Worm (Caenorhabditis elegans): ENCODE measurements around the gene F22F4.5.

Gene F22F4.5

ce11 chrX:5984581-5985039 is 8.1 kb downstream of the F22F4.5 start, which contains the start of gene klp-13 (continued):
- TF ChIP-seq nhr-47 (tag; optimal IDR thresholded peaks at IDR 0.05): peak; percentile 91
- peak; percentile 85 for TF ChIP-seq pax-3 (tag; optimal IDR thresholded peaks at IDR 0.05)

ce11 chrX:5983267-5983666 is 9.4 kb downstream of the F22F4.5 start:
- TF ChIP-seq pag-3 (tag; optimal IDR thresholded peaks at IDR 0.05; ENCODE audit: borderline replicate concordance, insufficient read depth) (no peak), skn-1 (tag; optimal IDR thresholded peaks at IDR 0.05) (no peak), fkh-10 (GFP tag; optimal IDR thresholded peaks at IDR 0.05) (peak; percentile 82)

- TF ChIP-seq nhr-90 (tag; optimal IDR thresholded peaks at IDR 0.05; ENCODE audit: poor library complexity) (no peak), nhr-71 (tag; optimal IDR thresholded peaks at IDR 0.05) (peak; percentile 44), isw-1 (GFP tag; IDR thresholded peaks at IDR 0.05) (no peak), nhr-85 (tag) (no peak), lir-3 (tag; optimal IDR thresholded peaks at IDR 0.05; ENCODE audit: poor library complexity) (no peak), ces-1 (GFP tag; optimal IDR thresholded peaks at IDR 0.05) (no peak), hlh-4 (tag; optimal IDR thresholded peaks at IDR 0.05) (no peak), ztf-4 (tag; optimal IDR thresholded peaks at IDR 0.05) (no peak), irx-1 (tag; optimal IDR thresholded peaks at IDR 0.05) (no peak), unc-98 (GFP tag; IDR thresholded peaks at IDR 0.05) (no peak), rnt-1 (tag; optimal IDR thresholded peaks at IDR 0.05) (peak; percentile 21), unc-62 (GFP tag; optimal IDR thresholded peaks at IDR 0.05) (no peak), skn-1 (tag; optimal IDR thresholded peaks at IDR 0.05) (no peak), ceh-88 (GFP tag; IDR thresholded peaks at IDR 0.05) (no peak), nhr-28 (tag; optimal IDR thresholded peaks at IDR 0.05) (no peak), alr-1 (tag; optimal IDR thresholded peaks at IDR 0.05; ENCODE audit: borderline replicate concordance) (no peak), unc-86 (tag; optimal IDR thresholded peaks at IDR 0.05) (no peak), Y116A8C.19 (tag; optimal IDR thresholded peaks at IDR 0.05; ENCODE audit: borderline replicate concordance) (no peak), snu-23 (GFP tag; optimal IDR thresholded peaks at IDR 0.05) (peak; percentile 15), unc-30 (tag; optimal IDR thresholded peaks at IDR 0.05) (no peak), sox-4 (tag; optimal IDR thresholded peaks at IDR 0.05) (no peak), efl-3 (GFP tag; optimal IDR thresholded peaks at IDR 0.05) (no peak), C34B4.2 (tag; optimal IDR thresholded peaks at IDR 0.05) (no peak), nhr-11 (tag; optimal IDR thresholded peaks at IDR 0.05) (no peak), ceh-63 (GFP tag; optimal IDR thresholded peaks at IDR 0.05) (no peak), vab-15 (tag; optimal IDR thresholded peaks at IDR 0.05) (no peak), tbx-2 (tag; optimal IDR thresholded peaks at IDR 0.05) (peak; percentile 19), ceh-8 (GFP tag; optimal IDR thresholded peaks at IDR 0.05) (no peak), hlh-17 (GFP tag; optimal IDR thresholded peaks at IDR 0.05; ENCODE audit: borderline replicate concordance) (no peak), mab-9 (GFP tag; IDR thresholded peaks at IDR 0.05) (no peak), tlp-1 (tag; optimal IDR thresholded peaks at IDR 0.05) (no peak), fkh-10 (GFP tag; optimal IDR thresholded peaks at IDR 0.05) (no peak), zip-4 (GFP tag; optimal IDR thresholded peaks at IDR 0.05) (no peak), nhr-77 (tag; optimal IDR thresholded peaks at IDR 0.05) (no peak), nhr-47 (tag; optimal IDR thresholded peaks at IDR 0.05) (peak; percentile 34), C04F5.9 (tag; optimal IDR thresholded peaks at IDR 0.05) (no peak), ama-1 (optimal IDR thresholded peaks at IDR 0.05) (no peak), lin-14 (GFP tag; optimal IDR thresholded peaks at IDR 0.05) (peak; percentile 87), sptf-1 (tag; optimal IDR thresholded peaks at IDR 0.05) (no peak), ceh-82 (tag; optimal IDR thresholded peaks at IDR 0.05) (peak in 1 of 3 experiments; percentile 29), efl-1 (optimal IDR thresholded peaks at IDR 0.05) (no peak), efl-1 (GFP tag; optimal IDR thresholded peaks at IDR 0.05 in 1 of 2) (no peak), C16A3.4 (tag; optimal IDR thresholded peaks at IDR 0.05) (no peak), ets-5 (GFP tag; IDR thresholded peaks at IDR 0.05) (no peak), nhr-237 (tag; optimal IDR thresholded peaks at IDR 0.05) (no peak), fkh-8 (tag; optimal IDR thresholded peaks at IDR 0.05) (no peak), sup-37 (GFP tag; optimal IDR thresholded peaks at IDR 0.05) (no peak)
These were observed 9.9 kb downstream of the F22F4.5 start for ce11 chrX:5982799-5983198.
